Worm (Caenorhabditis elegans) whole organism, late embryonic: ENCODE measurements around the gene ZK250.14.
"Not testable (repeated sequence)": the region's sequence is repeated elsewhere in the genome, so short reads cannot be mapped to it uniquely, and the experiment has no call there.

Source experiments
- ceh-22 ChIP-seq: sonication (generic microtip); optimal IDR thresholded peaks from 2 replicates; lab custom pipeline; 2017; ENCODE audit warnings: missing biosample characterization, missing genetic modification characterization
- ets-4 ChIP-seq: sonication (generic microtip); optimal IDR thresholded peaks from 2 replicates; lab custom pipeline; 2016; ENCODE audit warnings: missing genetic modification characterization, missing compliant biosample characterization
- hlh-8 ChIP-seq: sonication (generic microtip); optimal IDR thresholded peaks from 2 replicates; lab custom pipeline; 2016; ENCODE audit warnings: missing genotype, missing genetic modification characterization, missing compliant biosample characterization
- nhr-232 ChIP-seq: sonication (generic microtip); optimal IDR thresholded peaks from 2 replicates; lab custom pipeline; 2016; ENCODE audit warnings: missing genetic modification characterization, missing compliant biosample characterization
- sdc-2 ChIP-seq: sonication (generic microtip); optimal IDR thresholded peaks from 2 replicates; lab custom pipeline; 2016; ENCODE audit warnings: missing genotype, missing genetic modification characterization, missing compliant biosample characterization

DNA sequence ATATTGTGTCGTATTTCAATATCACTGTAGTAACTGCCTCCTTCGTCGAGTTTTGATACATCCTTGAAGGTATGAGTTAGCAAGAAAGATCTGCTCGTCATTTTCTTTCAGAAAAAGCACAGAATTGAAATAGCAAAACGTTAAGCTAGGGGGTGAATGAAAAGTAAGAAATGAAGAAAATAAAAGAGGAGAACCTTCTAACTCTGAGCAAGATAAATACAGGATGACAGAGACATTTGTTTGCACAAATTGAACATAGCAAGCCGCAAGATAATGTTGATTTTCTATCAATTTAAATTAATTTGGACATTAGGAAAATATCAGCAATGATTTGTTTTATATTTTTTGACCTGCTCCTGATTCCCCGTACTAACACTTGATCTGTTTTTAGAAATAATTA is 10.6 kb upstream of the ZK250.14 start, which contains the start of gene math-49:
- not testable (repeated sequence) for TF ChIP-seq hlh-8; nhr-232; ceh-22 (tag; lab: Kevin White, UChicago); sdc-2 (tag; lab: Kevin White, UChicago); ets-4 (tag; lab: Kevin White, UChicago)
